Fruit fly (Drosophila melanogaster) whole organism, embryonic: ENCODE data around the gene Ids.

ENCODE experiments used
- Awh ChIP-seq: fragments of 200-800 bp; sonication (Bioruptor generic); IDR thresholded peaks from 2 replicates; pipeline ENCODE4, ENCODE4 v1.3.6; 2022; ENCODE audit warnings: missing biosample characterization, missing genetic modification characterization
- CG10543 ChIP-seq: fragments of 200-800 bp; sonication (Bioruptor generic); optimal IDR thresholded peaks from 3 replicates; lab custom pipeline; 2017; ENCODE audit warnings: missing biosample characterization, mild to moderate bottlenecking, missing genetic modification characterization, moderate library complexity
- CG10565 ChIP-seq: fragments of 200-800 bp; sonication (Bioruptor generic); optimal IDR thresholded peaks from 3 replicates; lab custom pipeline; 2016; ENCODE audit warnings: missing biosample characterization, mild to moderate bottlenecking, missing genetic modification characterization
- CG11085 ChIP-seq: fragments of 200-800 bp; sonication (Bioruptor generic); IDR thresholded peaks from 2 replicates; pipeline ENCODE4 v1.3.6; 2022; ENCODE audit warnings: missing biosample characterization, missing genetic modification characterization
- CG11093 ChIP-seq: fragments of 200-800 bp; sonication (Bioruptor generic); IDR thresholded peaks from 3 replicates; pipeline ENCODE4 v1.3.6; 2022; ENCODE audit warnings: missing biosample characterization, missing genetic modification characterization
- CG11247 ChIP-seq: fragments of 200-800 bp; sonication (Bioruptor generic); IDR thresholded peaks from 2 replicates; pipeline ENCODE4 v1.3.6; 2022; ENCODE audit warnings: missing biosample characterization, missing genetic modification characterization
- CG11695 ChIP-seq: fragments of 200-800 bp; sonication (Bioruptor generic); IDR thresholded peaks from 3 replicates; pipeline ENCODE4 v1.3.6; 2022; ENCODE audit warnings: missing biosample characterization, missing genetic modification characterization
- CG12391 ChIP-seq: fragments of 200-800 bp; sonication (Bioruptor generic); optimal IDR thresholded peaks from 3 replicates; lab custom pipeline; 2018; ENCODE audit warnings: missing biosample characterization, mild to moderate bottlenecking, missing genetic modification characterization, moderate library complexity
- CG12659 ChIP-seq: fragments of 200-800 bp; sonication (Bioruptor generic); optimal IDR thresholded peaks from 3 replicates; lab custom pipeline; 2017; ENCODE audit warnings: mild to moderate bottlenecking, missing biosample characterization, missing genetic modification reagents, missing genetic modification characterization
- CG12769 ChIP-seq: fragments of 200-800 bp; sonication (Bioruptor generic); optimal IDR thresholded peaks from 2 replicates; lab custom pipeline; 2019; ENCODE audit warnings: missing biosample characterization, mild to moderate bottlenecking, missing genetic modification characterization, moderate library complexity
- CG14050 ChIP-seq: fragments of 200-800 bp; sonication (Bioruptor generic); IDR thresholded peaks from 3 replicates; pipeline ENCODE4 v1.3.6; 2022; ENCODE audit warnings: missing biosample characterization, missing genetic modification characterization
- CG15011 ChIP-seq: fragments of 200-800 bp; sonication (Bioruptor generic); optimal IDR thresholded peaks from 3 replicates; lab custom pipeline; 2018; ENCODE audit warnings: missing biosample characterization, mild to moderate bottlenecking, missing genetic modification characterization
- CG15269 ChIP-seq: fragments of 200-800 bp; sonication (Bioruptor generic); optimal IDR thresholded peaks from 2 replicates; lab custom pipeline; 2018; ENCODE audit warnings: missing biosample characterization, mild to moderate bottlenecking, missing genetic modification characterization, moderate library complexity
- CG17361 ChIP-seq: fragments of 200-800 bp; sonication (Bioruptor generic); IDR thresholded peaks from 3 replicates; pipeline ENCODE4 v1.3.6; 2022; ENCODE audit warnings: missing biosample characterization, missing genetic modification characterization
- CG2199 ChIP-seq: fragments of 200-800 bp; sonication (Bioruptor generic); IDR thresholded peaks from 3 replicates; pipeline ENCODE4 v1.3.6; 2022; ENCODE audit warnings: missing biosample characterization, missing genetic modification characterization
- CG2678 ChIP-seq: fragments of 200-800 bp; sonication (Bioruptor generic); optimal IDR thresholded peaks from 3 replicates; lab custom pipeline; 2019; ENCODE audit warnings: missing biosample characterization, mild to moderate bottlenecking, missing genetic modification characterization, moderate library complexity
- CG32767 ChIP-seq: fragments of 200-800 bp; sonication (Bioruptor generic); IDR thresholded peaks from 2 replicates; pipeline ENCODE4 v1.3.6; 2022; ENCODE audit warnings: missing biosample characterization, missing genetic modification characterization
- CG32772 ChIP-seq: fragments of 200-800 bp; sonication (Bioruptor generic); IDR thresholded peaks from 2 replicates; pipeline ENCODE4 v1.3.6; 2022; ENCODE audit warnings: missing biosample characterization, missing genetic modification characterization
- CG34376 ChIP-seq: fragments of 200-800 bp; sonication (Bioruptor generic); optimal IDR thresholded peaks from 2 replicates; lab custom pipeline; 2018; ENCODE audit warnings: missing biosample characterization, mild to moderate bottlenecking, missing genetic modification characterization
- CG34422 ChIP-seq: fragments of 200-800 bp; sonication (Bioruptor generic); IDR thresholded peaks from 3 replicates; pipeline ENCODE4 v1.3.6; 2022; ENCODE audit warnings: missing biosample characterization, missing genetic modification characterization
- CG4617 ChIP-seq: fragments of 200-800 bp; sonication (Bioruptor generic); optimal IDR thresholded peaks from 3 replicates; lab custom pipeline; 2016; ENCODE audit warnings: missing biosample characterization, missing genetic modification characterization, borderline replicate concordance
- CG6689 ChIP-seq: fragments of 200-800 bp; sonication (Bioruptor generic); IDR thresholded peaks from 2 replicates; pipeline ENCODE4 v1.3.6; 2022; ENCODE audit warnings: missing biosample characterization, missing genetic modification characterization
- CG7839 ChIP-seq: fragments of 200-800 bp; sonication (Bioruptor generic); optimal IDR thresholded peaks from 3 replicates; lab custom pipeline; 2018; ENCODE audit warnings: missing biosample characterization, mild to moderate bottlenecking, missing genetic modification characterization, moderate library complexity
- CG8924 ChIP-seq: fragments of 200-800 bp; optimal IDR thresholded peaks from 3 replicates; lab custom pipeline; 2019; ENCODE audit warnings: missing biosample characterization, mild to moderate bottlenecking, missing genetic modification characterization, moderate library complexity
- CG9876 ChIP-seq: fragments of 200-800 bp; sonication (Bioruptor generic); optimal IDR thresholded peaks from 2 replicates; lab custom pipeline; 2016; ENCODE audit warnings: missing biosample characterization, missing genetic modification characterization
- Fer3 ChIP-seq: fragments of 200-800 bp; sonication (Bioruptor generic); optimal IDR thresholded peaks from 2 replicates; lab custom pipeline; 2018; ENCODE audit warnings: missing biosample characterization, mild to moderate bottlenecking, missing genetic modification characterization, moderate library complexity
- HLH3B ChIP-seq: fragments of 200-800 bp; sonication (Bioruptor generic); IDR thresholded peaks from 2 replicates; pipeline ENCODE4 v1.3.6; 2022; ENCODE audit warnings: missing biosample characterization, missing genetic modification characterization
- Med ChIP-seq: fragments of 200-800 bp; sonication (Bioruptor generic); peaks from one replicate; lab custom pipeline; 2016; ENCODE audit warnings: missing biosample characterization, missing genetic modification characterization, mild to moderate bottlenecking, inconsistent platforms, moderate library complexity
- NK7.1 ChIP-seq: fragments of 200-800 bp; sonication (Bioruptor generic); optimal IDR thresholded peaks from 3 replicates; lab custom pipeline; 2016; ENCODE audit warnings: missing biosample characterization, missing genetic modification characterization
- Opbp ChIP-seq: fragments of 200-800 bp; sonication (Bioruptor generic); IDR thresholded peaks from 3 replicates; pipeline ENCODE4 v1.3.6; 2022; ENCODE audit warnings: missing biosample characterization, missing genetic modification characterization; ENCODE audit not compliant: partially characterized antibody
- Optix ChIP-seq: fragments of 200-800 bp; sonication (Bioruptor generic); IDR thresholded peaks from 3 replicates; pipeline ENCODE4 v1.3.6; 2022; ENCODE audit warnings: missing biosample characterization, missing genetic modification characterization
- Pdp1 ChIP-seq, 2 experiments: fragments of 200-800 bp; sonication (Bioruptor generic); optimal IDR thresholded peaks; 3 replicates each; lab custom pipeline; 2016; ENCODE audit warnings: missing biosample characterization in 2 of 2, missing genetic modification characterization in 2 of 2, mild to moderate bottlenecking in 1 of 2, moderate library complexity in 1 of 2
- Ravus ChIP-seq: fragments of 200-800 bp; sonication (Bioruptor generic); IDR thresholded peaks from 2 replicates; pipeline ENCODE4 v1.3.6; 2022; ENCODE audit warnings: missing biosample characterization, missing genetic modification characterization
- Xrp1 ChIP-seq: fragments of 200-800 bp; sonication (Bioruptor generic); IDR thresholded peaks from 2 replicates; pipeline ENCODE4 v1.3.6; 2022; ENCODE audit warnings: missing biosample characterization, missing genetic modification characterization
- bigmax ChIP-seq: fragments of 200-800 bp; sonication (Bioruptor generic); optimal IDR thresholded peaks from 2 replicates; lab custom pipeline; 2018; ENCODE audit warnings: missing biosample characterization, mild to moderate bottlenecking, missing genetic modification characterization
- btn ChIP-seq: fragments of 200-800 bp; sonication (Bioruptor generic); optimal IDR thresholded peaks from 2 replicates; lab custom pipeline; 2016; ENCODE audit warnings: missing biosample characterization, missing genetic modification characterization
- chif ChIP-seq, 2 experiments: fragments of 200-800 bp; sonication (Bioruptor generic); optimal IDR thresholded peaks; 3 replicates each; lab custom pipeline; 2016; ENCODE audit warnings: missing biosample characterization in 2 of 2, missing genetic modification characterization in 2 of 2
- chinmo ChIP-seq: fragments of 200-800 bp; sonication (Bioruptor generic); IDR thresholded peaks from 4 replicates; pipeline ENCODE4 v1.3.6; 2022; ENCODE audit warnings: missing biosample characterization, missing genetic modification characterization; ENCODE audit not compliant: partially characterized antibody
- fd102C ChIP-seq: fragments of 200-800 bp; sonication (Bioruptor generic); optimal IDR thresholded peaks from 2 replicates; lab custom pipeline; 2018; ENCODE audit warnings: missing biosample characterization, mild to moderate bottlenecking, missing genetic modification characterization, moderate library complexity
- fd3F ChIP-seq: fragments of 200-800 bp; sonication (Bioruptor generic); optimal IDR thresholded peaks from 2 replicates; lab custom pipeline; 2018; ENCODE audit warnings: missing biosample characterization, mild to moderate bottlenecking, missing genetic modification characterization, moderate library complexity
- gce ChIP-seq: fragments of 200-800 bp; sonication (Bioruptor generic); IDR thresholded peaks from 3 replicates; pipeline ENCODE4 v1.3.6; 2022; ENCODE audit warnings: missing biosample characterization, missing genetic modification characterization
- h ChIP-seq: fragments of >200 bp; optimal IDR thresholded peaks from 2 replicates; lab custom pipeline; 2017
- nerfin-2 ChIP-seq: fragments of 200-800 bp; sonication (Bioruptor generic); IDR thresholded peaks from 2 replicates; pipeline ENCODE4 v1.3.6; 2022; ENCODE audit warnings: missing biosample characterization, missing genetic modification characterization; ENCODE audit not compliant: partially characterized antibody
- pho ChIP-seq: fragments of 200-800 bp; sonication (Bioruptor generic); optimal IDR thresholded peaks from 2 replicates; lab custom pipeline; 2016; ENCODE audit warnings: missing biosample characterization, missing genetic modification characterization
- pros ChIP-seq: fragments of 200-800 bp; sonication (Bioruptor generic); optimal IDR thresholded peaks from 3 replicates; lab custom pipeline; 2019; ENCODE audit warnings: missing biosample characterization, mild to moderate bottlenecking, missing genetic modification characterization, moderate library complexity
- sens-2 ChIP-seq: fragments of 200-800 bp; sonication (Bioruptor generic); IDR thresholded peaks from 2 replicates; pipeline ENCODE4 v1.3.6; 2022; ENCODE audit warnings: missing biosample characterization, missing genetic modification characterization
- slou ChIP-seq: fragments of 200-800 bp; sonication (Bioruptor generic); optimal IDR thresholded peaks from 3 replicates; lab custom pipeline; 2016; ENCODE audit warnings: missing biosample characterization, missing genetic modification characterization
- yki ChIP-seq: fragments of >200 bp; optimal IDR thresholded peaks from 3 replicates; lab custom pipeline; 2018

Gene Ids

DNA sequence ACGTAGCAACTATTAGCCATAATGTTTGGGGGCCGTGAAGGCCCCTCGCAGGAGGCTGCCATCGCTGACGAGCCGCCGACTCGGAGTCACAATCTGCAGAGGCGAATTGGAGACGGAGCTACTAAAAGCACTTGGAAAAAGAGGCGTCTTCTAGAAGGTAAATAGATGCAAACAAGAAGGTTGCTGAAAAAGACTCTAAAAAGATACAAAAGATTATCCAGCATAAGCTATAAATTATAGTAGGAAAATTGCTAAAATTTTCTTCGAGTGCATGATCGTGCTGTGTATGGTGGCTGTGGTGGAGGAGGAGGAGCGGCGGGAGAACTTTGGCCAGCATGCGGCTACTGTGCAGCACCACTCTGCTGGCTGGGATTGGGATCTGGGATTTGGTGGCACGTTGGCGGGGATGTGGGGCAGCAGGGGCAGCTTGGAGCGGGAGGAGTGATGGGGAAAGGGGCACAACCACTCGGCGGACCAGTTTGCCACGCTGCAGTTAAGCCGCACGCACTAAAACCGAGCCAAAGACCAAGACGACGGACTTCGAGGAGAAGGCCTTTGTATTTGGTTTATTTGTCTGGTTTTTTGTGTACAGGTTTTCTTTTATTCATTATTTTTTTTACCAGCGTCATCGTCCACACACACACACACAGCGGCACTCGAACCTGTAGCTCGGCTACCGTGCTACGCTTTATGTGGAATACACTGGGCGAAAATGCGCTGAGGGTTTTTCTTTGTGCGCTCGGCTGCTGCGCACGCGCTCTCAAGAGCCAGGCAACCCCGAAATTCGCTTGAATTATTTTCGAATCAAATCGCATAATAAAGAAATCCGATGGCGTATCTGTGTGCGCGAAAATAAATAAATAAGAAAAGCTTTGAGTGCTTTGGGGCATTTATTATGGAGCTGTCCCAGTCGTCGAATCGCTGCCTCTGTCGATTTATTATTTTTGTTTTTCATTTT, 10.9 kb downstream of the Ids start (continued):
- TF ChIP-seq gce (GFP tag; lab: Robert Waterston, UW): 0 out of 3 replicates have a peak, but pooled peaks have one; percentile 18
- 0 out of 3 replicates have a peak, but pooled peaks have one; percentile 29 for TF ChIP-seq CG11093
- TF ChIP-seq CG11695 (GFP tag; lab: Robert Waterston, UW): 0 out of 3 replicates have a peak, but pooled peaks have one; percentile 6
- TF ChIP-seq CG14050 (GFP tag; lab: Robert Waterston, UW): no peak
- TF ChIP-seq CG12769 (tag; lab: Kevin White, UChicago): peak; percentile 26
- TF ChIP-seq CG2678 (tag; lab: Kevin White, UChicago): no peak
- TF ChIP-seq Optix: 0 out of 3 replicates have a peak, but pooled peaks have one; percentile 24
- no peak for TF ChIP-seq sens-2 (GFP tag; lab: Robert Waterston, UW)
- no peak for TF ChIP-seq CG34376 (GFP tag; lab: Kevin White, UChicago)
- TF ChIP-seq Opbp (GFP tag; lab: Robert Waterston, UW): no peak
- peak; percentile 20 for TF ChIP-seq h
- no peak for TF ChIP-seq CG8924 (tag; lab: Kevin White, UChicago)
- peak; percentile 13 for TF ChIP-seq CG12391 (tag; lab: Kevin White, UChicago)
- TF ChIP-seq chif (GFP tag; optimal IDR thresholded peaks at IDR 0.05; lab: Kevin White, UChicago): peak in 1 of 2 experiments; percentile 5
- TF ChIP-seq CG34422 (GFP tag; lab: Robert Waterston, UW): 0 out of 3 replicates have a peak, but pooled peaks have one; percentile 23
- TF ChIP-seq Ravus (GFP tag; lab: Robert Waterston, UW): no peak; the same call in 1 of the 2 replicates
- TF ChIP-seq btn (GFP tag; lab: Kevin White, UChicago): no peak
- no peak for TF ChIP-seq CG32767 (GFP tag; lab: Robert Waterston, UW)
- peak; percentile 5 for TF ChIP-seq CG15269
- TF ChIP-seq CG11247 (GFP tag; lab: Robert Waterston, UW): peak; percentile 29; the same call in 1 of the 2 replicates
- TF ChIP-seq CG32772: peak; percentile 47
- peak; percentile 40 for TF ChIP-seq pros
- peak; percentile 8 for TF ChIP-seq CG10543 (GFP tag; lab: Kevin White, UChicago)
- TF ChIP-seq CG7839 (tag; lab: Kevin White, UChicago): no peak
- TF ChIP-seq fd3F (GFP tag; lab: Kevin White, UChicago): no peak
- peak; percentile 50 for TF ChIP-seq Xrp1 (GFP tag; lab: Robert Waterston, UW)
- TF ChIP-seq CG2199: no peak
- no peak for TF ChIP-seq CG4617 (GFP tag; lab: Kevin White, UChicago)
- TF ChIP-seq fd102C (GFP tag; lab: Kevin White, UChicago): no peak
- no peak for TF ChIP-seq CG12659
- TF ChIP-seq CG10565 (GFP tag; lab: Kevin White, UChicago): no peak
- no peak for TF ChIP-seq CG15011 (GFP tag; lab: Kevin White, UChicago)
- no peak for TF ChIP-seq nerfin-2 (GFP tag; lab: Robert Waterston, UW)
- no peak for TF ChIP-seq bigmax (GFP tag; lab: Kevin White, UChicago)
- TF ChIP-seq CG11085 (GFP tag; lab: Robert Waterston, UW): no peak
- TF ChIP-seq Med (GFP tag; lab: Kevin White, UChicago): peak; percentile 68
- TF ChIP-seq pho (GFP tag; lab: Kevin White, UChicago): no peak
- TF ChIP-seq NK7.1 (GFP tag; lab: Kevin White, UChicago): no peak
- no peak; the same call in 1 of the 2 replicates for TF ChIP-seq Awh (GFP tag; lab: Robert Waterston, UW)
- no peak for TF ChIP-seq slou (GFP tag; lab: Kevin White, UChicago)
- TF ChIP-seq HLH3B (GFP tag; lab: Robert Waterston, UW): no peak
- TF ChIP-seq chinmo: 0 out of 4 replicates have a peak, but pooled peaks have one; percentile 65
- peak; percentile 8; the same call in 1 of the 2 replicates for TF ChIP-seq CG6689
- no peak for TF ChIP-seq CG9876
- TF ChIP-seq CG17361: no peak; the same call in 2 of the 3 replicates
- no peak for TF ChIP-seq yki (lab: Kevin White, UChicago)
- peak; percentile 5 to 37 for TF ChIP-seq Pdp1 (GFP tag; optimal IDR thresholded peaks at IDR 0.05; lab: Kevin White, UChicago)
- TF ChIP-seq Fer3: no peak
